Fruit fly (Drosophila melanogaster): ENCODE measurements around the gene rho.

The rho gene

dm6 chr3L:1464465-1464864 lies 854 bp downstream of the rho start (continued):
- no peak for TF ChIP-seq CG13296 (GFP tag; optimal IDR thresholded peaks at IDR 0.05)
- no peak for TF ChIP-seq schlank (tag; optimal IDR thresholded peaks at IDR 0.05)
- no peak for TF ChIP-seq eyg (GFP tag; optimal IDR thresholded peaks at IDR 0.05)
- TF ChIP-seq HHEX (GFP tag; optimal IDR thresholded peaks at IDR 0.05): no peak
- no peak for TF ChIP-seq CG8478 (optimal IDR thresholded peaks at IDR 0.05)
- TF ChIP-seq chm (GFP tag; IDR thresholded peaks at IDR 0.05): peak; percentile 40; the same call in 1 of the 2 replicates
- peak; percentile 45 for TF ChIP-seq Oli (tag; optimal IDR thresholded peaks at IDR 0.05)
- no peak for TF ChIP-seq ftz-f1 (GFP tag; optimal IDR thresholded peaks at IDR 0.05)
- no peak for TF ChIP-seq Elba2 (GFP tag; optimal IDR thresholded peaks at IDR 0.05)
- peak; percentile 35 for TF ChIP-seq sqz (GFP tag; optimal IDR thresholded peaks at IDR 0.05)
- no peak for TF ChIP-seq sim (GFP tag; IDR thresholded peaks at IDR 0.05)
- TF ChIP-seq H2.0 (GFP tag; IDR thresholded peaks at IDR 0.05): no peak
- no peak for TF ChIP-seq CG3847 (GFP tag; IDR thresholded peaks at IDR 0.05)
- no peak; the same call in 1 of the 2 replicates for TF ChIP-seq CG11247 (GFP tag; IDR thresholded peaks at IDR 0.05)
- peak; percentile 7 for TF ChIP-seq chn (GFP tag; optimal IDR thresholded peaks at IDR 0.05)
- TF ChIP-seq D19B (GFP tag; optimal IDR thresholded peaks at IDR 0.05): no peak
- peak; percentile 6 to 51 for TF ChIP-seq Hr51 (GFP tag; optimal IDR thresholded peaks at IDR 0.05)
- TF ChIP-seq Eip74EF (GFP tag; optimal IDR thresholded peaks at IDR 0.05): no peak
- no peak for TF ChIP-seq CG10462 (GFP tag; optimal IDR thresholded peaks at IDR 0.05)
- no peak for TF ChIP-seq Fer2 (tag; optimal IDR thresholded peaks at IDR 0.05)
- no peak for TF ChIP-seq hkb (optimal IDR thresholded peaks at IDR 0.05)
- no peak for TF ChIP-seq hkb (GFP tag; IDR thresholded peaks at IDR 0.05)
- TF ChIP-seq CG15269 (tag; optimal IDR thresholded peaks at IDR 0.05): no peak
- TF ChIP-seq CG16813 (GFP tag; IDR thresholded peaks at IDR 0.05; ENCODE audit: partially characterized antibody): no peak
- TF ChIP-seq h (optimal IDR thresholded peaks at IDR 0.05): no peak
- peak; percentile 59 for TF ChIP-seq CG32772 (GFP tag; IDR thresholded peaks at IDR 0.05)
- TF ChIP-seq pan (optimal IDR thresholded peaks at IDR 0.05): no peak
- no peak for TF ChIP-seq pan (GFP tag; optimal IDR thresholded peaks at IDR 0.05 in 1 of 2, IDR thresholded peaks at IDR 0.05 in 1 of 2)
- TF ChIP-seq CG18011 (GFP tag; optimal IDR thresholded peaks at IDR 0.05): no peak
- TF ChIP-seq CG15073 (GFP tag; optimal IDR thresholded peaks at IDR 0.05): no peak
- TF ChIP-seq rib (GFP tag; IDR thresholded peaks at IDR 0.05): no peak
- TF ChIP-seq CG7556 (GFP tag; optimal IDR thresholded peaks at IDR 0.05): no peak
- no peak for TF ChIP-seq Side (GFP tag; optimal IDR thresholded peaks at IDR 0.05)
- TF ChIP-seq Ets65A (GFP tag): peak; percentile 25
- peak; percentile 9 for TF ChIP-seq CG9437 (GFP tag; optimal IDR thresholded peaks at IDR 0.05)
- no peak for TF ChIP-seq peb (GFP tag; IDR thresholded peaks at IDR 0.05)
- TF ChIP-seq vfl (GFP tag; optimal IDR thresholded peaks at IDR 0.05): no peak
- no peak for TF ChIP-seq kay (GFP tag; optimal IDR thresholded peaks at IDR 0.05)
- no peak for TF ChIP-seq NK7.1 (GFP tag; optimal IDR thresholded peaks at IDR 0.05)
- TF ChIP-seq dati (GFP tag; IDR thresholded peaks at IDR 0.05): no peak
- TF ChIP-seq CG30403 (GFP tag; optimal IDR thresholded peaks at IDR 0.05): peak; percentile 25
- TF ChIP-seq run (tag; optimal IDR thresholded peaks at IDR 0.05): no peak
- no peak for TF ChIP-seq CG30020 (tag; optimal IDR thresholded peaks at IDR 0.05)
- TF ChIP-seq zen (tag; optimal IDR thresholded peaks at IDR 0.05): no peak
- no peak for TF ChIP-seq CG12104 (GFP tag; optimal IDR thresholded peaks at IDR 0.05)
- TF ChIP-seq Chrac-16 (GFP tag; optimal IDR thresholded peaks at IDR 0.05): peak; percentile 13
- no peak for TF ChIP-seq CG31388 (GFP tag; optimal IDR thresholded peaks at IDR 0.05)
- TF ChIP-seq CG14860 (GFP tag; IDR thresholded peaks at IDR 0.05; ENCODE audit: partially characterized antibody): no peak
- TF ChIP-seq lov (optimal IDR thresholded peaks at IDR 0.05): no peak
- TF ChIP-seq lov (GFP tag; IDR thresholded peaks at IDR 0.05): no peak
- TF ChIP-seq abd-A (tag; optimal IDR thresholded peaks at IDR 0.05): no peak
- no peak for TF ChIP-seq ase (GFP tag; IDR thresholded peaks at IDR 0.05)
- no peak for TF ChIP-seq CG10431 (GFP tag; optimal IDR thresholded peaks at IDR 0.05)
- TF ChIP-seq CG12219 (GFP tag; optimal IDR thresholded peaks at IDR 0.05): no peak
